Worm (Caenorhabditis elegans) whole organism, young adult: ENCODE results near the gene grl-2.

Experiments used
- B0261.1 ChIP-seq: sonication (generic microtip); optimal IDR thresholded peaks from 2 replicates; lab custom pipeline; 2016; ENCODE audit warnings: mild to moderate bottlenecking, missing genetic modification characterization, moderate library complexity, missing compliant biosample characterization
- D2030.7 ChIP-seq: fragments of 200-800 bp; sonication (Bioruptor generic); IDR thresholded peaks from 2 replicates; pipeline ENCODE4 v1.3.6; 2022; ENCODE audit warnings: missing genetic modification reagents, missing genetic modification characterization, missing compliant biosample characterization
- F23B12.7 ChIP-seq: sonication (generic microtip); optimal IDR thresholded peaks from 2 replicates; lab custom pipeline; 2017; ENCODE audit warnings: missing genetic modification characterization, mild to moderate bottlenecking, missing compliant biosample characterization, antibody characterized with exemption, moderate library complexity; ENCODE audit not compliant: insufficient read depth
- F55B11.4 ChIP-seq: sonication (generic microtip); optimal IDR thresholded peaks from 2 replicates; lab custom pipeline; 2016; ENCODE audit warnings: missing compliant biosample characterization, missing genetic modification characterization, borderline replicate concordance; ENCODE audit not compliant: insufficient read depth
- F57C9.4 ChIP-seq: sonication (generic microtip); optimal IDR thresholded peaks from 2 replicates; lab custom pipeline; 2017; ENCODE audit warnings: mild to moderate bottlenecking, missing genetic modification characterization, missing compliant biosample characterization
- K12H6.12 ChIP-seq: fragments of 200-800 bp; sonication (Bioruptor generic); optimal IDR thresholded peaks from 2 replicates; lab custom pipeline; 2018; ENCODE audit warnings: mild to moderate bottlenecking, missing genetic modification characterization, missing compliant biosample characterization
- T07F8.4 ChIP-seq: sonication (generic microtip); optimal IDR thresholded peaks from 2 replicates; lab custom pipeline; 2016; ENCODE audit warnings: mild to moderate bottlenecking, missing genetic modification characterization, moderate library complexity, missing compliant biosample characterization
- T26A5.8 ChIP-seq: sonication (generic microtip); optimal IDR thresholded peaks from 2 replicates; lab custom pipeline; 2016; ENCODE audit warnings: missing genetic modification characterization, missing compliant biosample characterization
- Y67H2A.10 ChIP-seq: fragments of 200-800 bp; sonication (Bioruptor generic); conservative IDR thresholded peaks from 2 replicates; pipeline ENCODE4 v1.3.6; 2022; ENCODE audit warnings: missing genetic modification reagents, missing genetic modification characterization, missing compliant biosample characterization
- akir-1 ChIP-seq: fragments of 200-800 bp; sonication (Bioruptor generic); optimal IDR thresholded peaks from 2 replicates; lab custom pipeline; 2018; ENCODE audit warnings: mild to moderate bottlenecking, missing genetic modification characterization, moderate library complexity, missing compliant biosample characterization
- aptf-3 ChIP-seq: fragments of 200-800 bp; sonication (Bioruptor generic); IDR thresholded peaks from 2 replicates; pipeline ENCODE4 v1.3.6; 2022; ENCODE audit warnings: missing genetic modification characterization, missing compliant biosample characterization
- attf-6 ChIP-seq: fragments of 200-800 bp; sonication (Bioruptor generic); IDR thresholded peaks from 2 replicates; pipeline ENCODE4 v1.3.6; 2022; ENCODE audit warnings: missing genetic modification reagents, missing genetic modification characterization, missing compliant biosample characterization
- bed-2 ChIP-seq: fragments of 200-800 bp; sonication (Bioruptor generic); IDR thresholded peaks from 2 replicates; pipeline ENCODE4 v1.3.6; 2022; ENCODE audit warnings: missing genetic modification reagents, missing genetic modification characterization, missing compliant biosample characterization
- ccch-3 ChIP-seq: fragments of 200-800 bp; sonication (Bioruptor generic); optimal IDR thresholded peaks from 2 replicates; lab custom pipeline; 2018; ENCODE audit warnings: mild to moderate bottlenecking, missing genetic modification characterization, missing compliant biosample characterization
- cebp-1 ChIP-seq, 2 experiments: fragments of 200-800 bp in 1 of 2; sonication (Bioruptor generic) in 1 of 2; sonication (generic microtip) in 1 of 2; IDR thresholded peaks in 1 of 2; optimal IDR thresholded peaks in 1 of 2; 2 replicates each; pipeline versions ENCODE4 v1.3.6 to Lab custom; 2017 to 2022; ENCODE audit warnings: missing compliant biosample characterization in 2 of 2, missing genetic modification characterization in 2 of 2, mild to moderate bottlenecking in 1 of 2, missing genetic modification reagents in 1 of 2, moderate library complexity in 1 of 2
- egl-18 ChIP-seq: fragments of 200-800 bp; sonication (Bioruptor generic); IDR thresholded peaks from 2 replicates; pipeline ENCODE4 v1.3.6; 2022; ENCODE audit warnings: missing genetic modification reagents, missing genetic modification characterization, missing compliant biosample characterization
- ekl-4 ChIP-seq: fragments of 200-800 bp; sonication (Bioruptor generic); IDR thresholded peaks from 2 replicates; pipeline ENCODE4 v1.3.6; 2022; ENCODE audit warnings: missing genetic modification reagents, missing genetic modification characterization, missing compliant biosample characterization
- fkh-3 ChIP-seq: sonication (generic microtip); optimal IDR thresholded peaks from 2 replicates; lab custom pipeline; 2016; ENCODE audit warnings: mild to moderate bottlenecking, missing genetic modification characterization, missing compliant biosample characterization
- hlh-26 ChIP-seq: fragments of 200-800 bp; sonication (Bioruptor generic); conservative IDR thresholded peaks from 2 replicates; pipeline ENCODE4 v1.3.6; 2022; ENCODE audit warnings: missing genetic modification reagents, missing genetic modification characterization, missing compliant biosample characterization
- lag-1 ChIP-seq: fragments of 200-800 bp; sonication (Bioruptor generic); IDR thresholded peaks from 2 replicates; pipeline ENCODE4 v1.3.6; 2022; ENCODE audit warnings: missing genetic modification reagents, missing genetic modification characterization, missing compliant biosample characterization
- let-526 ChIP-seq: fragments of 200-800 bp; sonication (Bioruptor generic); IDR thresholded peaks from 2 replicates; pipeline ENCODE4 v1.3.6; 2022; ENCODE audit warnings: missing genetic modification reagents, missing genetic modification characterization, missing compliant biosample characterization
- lsy-27 ChIP-seq: sonication (generic microtip); optimal IDR thresholded peaks from 2 replicates; lab custom pipeline; 2017; ENCODE audit warnings: missing genetic modification characterization, mild to moderate bottlenecking, missing compliant biosample characterization, antibody characterized with exemption, missing genotype, borderline replicate concordance; ENCODE audit not compliant: insufficient read depth
- madf-10 ChIP-seq: sonication (generic microtip); optimal IDR thresholded peaks from 2 replicates; lab custom pipeline; 2016; ENCODE audit warnings: mild to moderate bottlenecking, missing genetic modification characterization, missing compliant biosample characterization
- madf-8 ChIP-seq: fragments of 200-800 bp; sonication (Bioruptor generic); conservative IDR thresholded peaks from 2 replicates; pipeline ENCODE4 v1.3.6; 2022; ENCODE audit warnings: missing genetic modification reagents, missing genetic modification characterization, missing compliant biosample characterization
- nhr-90 ChIP-seq: sonication (generic microtip); optimal IDR thresholded peaks from 2 replicates; lab custom pipeline; 2016; ENCODE audit warnings: missing genotype, mild to moderate bottlenecking, missing genetic modification characterization, missing compliant biosample characterization
- pha-4 ChIP-seq: fragments of 150-350 bp; sonication (generic microtip); optimal IDR thresholded peaks from 2 replicates; lab custom pipeline; 2014; ENCODE audit warnings: missing biosample characterization, missing genetic modification reagents, missing genetic modification characterization
- rcor-1 ChIP-seq: fragments of 200-800 bp; sonication (Bioruptor generic); IDR thresholded peaks from 2 replicates; pipeline ENCODE4 v1.3.6; 2022; ENCODE audit warnings: missing genetic modification reagents, missing genetic modification characterization, missing compliant biosample characterization
- rec-8 ChIP-seq, 2 experiments: sonication (generic microtip); optimal IDR thresholded peaks; 2 replicates each; lab custom pipeline; 2016; ENCODE audit warnings: mild to moderate bottlenecking in 2 of 2, missing genetic modification characterization in 2 of 2, missing genetic modification reagents in 2 of 2, missing genotype in 2 of 2, missing biosample characterization in 1 of 2, missing compliant biosample characterization in 1 of 2, moderate library complexity in 1 of 2
- rpc-1 ChIP-seq, 2 experiments: fragments of 150-350 bp in 1 of 2; sonication (generic microtip) in 1 of 2; optimal IDR thresholded peaks; 2 replicates each; lab custom pipeline; 2014 to 2018; ENCODE audit warnings: missing biosample characterization in 1 of 2, missing genetic modification characterization in 1 of 2, missing genetic modification reagents in 1 of 2, missing genotype in 1 of 2
- snpc-1.1 ChIP-seq: sonication (generic microtip); optimal IDR thresholded peaks from 2 replicates; lab custom pipeline; 2017; ENCODE audit warnings: missing genetic modification characterization, mild to moderate bottlenecking, missing compliant biosample characterization, antibody characterized with exemption, moderate library complexity, missing genotype, missing genetic modification reagents; ENCODE audit not compliant: insufficient read depth
- snpc-3.4 ChIP-seq: sonication (generic microtip); optimal IDR thresholded peaks from 2 replicates; lab custom pipeline; 2017; ENCODE audit warnings: missing genetic modification characterization, mild to moderate bottlenecking, missing compliant biosample characterization, antibody characterized with exemption, moderate library complexity, missing genotype, missing genetic modification reagents
- tbx-9 ChIP-seq: sonication (generic microtip); optimal IDR thresholded peaks from 2 replicates; lab custom pipeline; 2016; ENCODE audit warnings: borderline replicate concordance, missing genetic modification characterization, inconsistent platforms, missing compliant biosample characterization
- ztf-28 ChIP-seq: fragments of 200-800 bp; sonication (Bioruptor generic); IDR thresholded peaks from 2 replicates; pipeline ENCODE4 v1.3.6; 2022; ENCODE audit warnings: missing genetic modification reagents, missing genetic modification characterization, missing compliant biosample characterization
- ztf-3 ChIP-seq: fragments of 200-800 bp; sonication (Bioruptor generic); optimal IDR thresholded peaks from 2 replicates; lab custom pipeline; 2018; ENCODE audit warnings: mild to moderate bottlenecking, missing genetic modification characterization, missing compliant biosample characterization
- ztf-6 ChIP-seq: fragments of 200-800 bp; sonication (Bioruptor generic); IDR thresholded peaks from 2 replicates; pipeline ENCODE4 v1.3.6; 2022; ENCODE audit warnings: missing genetic modification reagents, missing genetic modification characterization, missing compliant biosample characterization

The grl-2 gene

DNA sequence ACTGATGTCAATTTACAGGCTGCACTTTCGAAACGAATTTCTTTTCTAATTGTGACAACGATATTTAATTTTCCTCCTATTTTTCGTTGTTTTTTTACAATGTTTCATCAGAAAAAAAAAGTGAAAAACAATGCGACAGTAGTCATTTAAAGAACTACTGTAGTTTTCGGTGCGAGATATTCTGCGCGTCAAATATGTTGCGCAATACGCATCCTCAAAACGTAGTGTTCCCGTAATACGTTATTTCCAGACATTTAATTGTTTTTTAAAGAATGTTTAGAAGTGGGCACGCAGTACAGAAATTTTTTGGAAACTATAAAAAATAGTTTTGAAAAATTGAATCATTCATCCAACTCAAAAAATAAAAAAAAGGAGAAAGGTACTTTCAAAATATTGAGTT, 29.2 kb downstream of the grl-2 start:
- TF ChIP-seq ztf-3 (GFP tag; lab: Kevin White, UChicago) (no peak), ztf-28 (GFP tag; lab: Robert Waterston, UW) (no peak), ccch-3 (GFP tag; lab: Kevin White, UChicago) (no peak), snpc-1.1 (tag; lab: Kevin White, UChicago) (no peak), Y67H2A.10 (GFP tag; lab: Robert Waterston, UW) (no peak), F55B11.4 (tag; lab: Kevin White, UChicago) (no peak), nhr-90 (tag; lab: Kevin White, UChicago) (no peak), madf-8 (GFP tag; lab: Robert Waterston, UW) (no peak), cebp-1 (GFP tag; IDR thresholded peaks at IDR 0.05; lab: Robert Waterston, UW) (no peak), cebp-1 (tag; optimal IDR thresholded peaks at IDR 0.05; lab: Kevin White, UChicago) (no peak), D2030.7 (GFP tag; lab: Robert Waterston, UW) (no peak), madf-10 (no peak), ekl-4 (GFP tag; lab: Robert Waterston, UW) (no peak), F23B12.7 (tag; lab: Kevin White, UChicago) (no peak), ztf-6 (no peak), lsy-27 (tag; lab: Kevin White, UChicago) (no peak), B0261.1 (no peak), K12H6.12 (no peak)

DNA sequence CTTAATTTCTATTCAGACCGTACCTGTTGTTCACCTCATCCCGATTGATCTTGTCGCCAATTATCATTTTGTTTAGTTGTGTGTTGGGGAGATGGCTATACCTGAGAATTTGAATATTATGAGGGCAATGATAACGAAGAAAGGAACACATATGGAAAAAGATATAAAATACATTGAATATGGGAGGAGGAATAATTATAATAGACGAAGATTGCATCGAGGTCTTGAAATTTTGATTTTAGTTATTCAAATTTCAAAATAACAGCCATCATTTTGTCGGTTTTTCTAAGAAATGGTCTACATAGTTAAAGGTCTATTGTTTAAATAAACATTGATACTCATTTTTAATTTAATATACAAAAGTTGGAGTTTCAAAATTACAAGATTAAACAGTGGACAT, 42.2 kb downstream of the grl-2 start, which contains the start of gene shw-3:
Gene shw-3, minus strand, starts transcription at position 101 of the 400 bp plus-strand sequence.
- TF ChIP-seq T07F8.4 (tag; lab: Kevin White, UChicago) (no peak), attf-6 (GFP tag; lab: Robert Waterston, UW) (no peak), rcor-1 (GFP tag; lab: Robert Waterston, UW) (no peak), lag-1 (GFP tag; lab: Robert Waterston, UW) (no peak), D2030.7 (GFP tag; lab: Robert Waterston, UW) (no peak), snpc-3.4 (tag; lab: Kevin White, UChicago) (no peak)

DNA sequence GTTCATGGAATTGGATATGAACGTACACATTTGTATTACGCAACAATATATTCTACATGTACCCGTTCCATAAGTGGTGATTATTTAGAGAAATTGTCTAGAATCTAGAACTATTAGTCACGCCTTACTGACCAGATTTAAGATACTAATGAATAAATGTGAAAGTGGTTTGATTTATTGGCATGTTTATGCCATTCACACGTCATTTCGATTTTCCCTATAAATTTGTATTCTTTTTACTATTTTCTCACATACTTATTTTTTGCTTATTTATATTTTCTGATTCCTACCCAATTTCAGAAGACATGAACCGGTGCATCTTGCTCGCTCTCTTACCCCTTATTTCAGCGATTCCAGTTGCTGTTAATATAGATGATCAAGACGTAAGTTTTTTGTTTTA, 43.4 kb downstream of the grl-2 start, which contains the start of gene F15B9.8:
Gene F15B9.8, plus strand, starts transcription at position 301 of the 400 bp plus-strand sequence.
- TF ChIP-seq let-526 (GFP tag; lab: Robert Waterston, UW) (no peak), snpc-3.4 (tag; lab: Kevin White, UChicago) (no peak), bed-2 (GFP tag; lab: Robert Waterston, UW) (no peak), F57C9.4 (no peak), egl-18 (GFP tag; lab: Robert Waterston, UW) (no peak), akir-1 (GFP tag; lab: Kevin White, UChicago) (no peak), rpc-1 (optimal IDR thresholded peaks at IDR 0.05; lab: Kevin White, UChicago) (no peak), rpc-1 (tag; optimal IDR thresholded peaks at IDR 0.05; lab: Kevin White, UChicago) (no peak), tbx-9 (tag; lab: Kevin White, UChicago) (no peak)

DNA sequence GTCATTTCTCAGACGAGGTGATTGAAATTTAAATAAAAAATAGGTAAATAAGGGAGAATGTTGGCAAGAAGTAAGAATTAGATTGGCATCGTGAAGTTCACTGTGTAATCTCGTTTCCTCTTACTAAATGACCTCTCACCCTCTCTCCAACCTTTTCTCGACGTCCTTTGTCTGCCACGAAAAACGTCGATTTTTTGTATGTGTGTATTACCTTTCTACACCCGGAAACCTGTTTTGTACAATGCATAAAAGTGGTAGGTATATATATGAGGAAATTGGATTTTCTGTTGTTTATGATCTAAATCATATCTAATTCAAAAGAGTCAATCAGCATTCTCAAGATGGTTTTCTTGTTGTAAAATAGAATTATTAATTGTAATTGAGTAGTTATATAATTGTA, 48.0 kb downstream of the grl-2 start, which contains the start of the genes F15B9.11 and dsl-7:
Gene F15B9.11, minus strand, starts transcription at position 5 of the 400 bp plus-strand sequence.
Gene dsl-7, plus strand, starts transcription at position 260 of the 400 bp plus-strand sequence.
- TF ChIP-seq T26A5.8 (tag; lab: Kevin White, UChicago), result no peak
- no peak for TF ChIP-seq attf-6 (GFP tag; lab: Robert Waterston, UW)
- TF ChIP-seq pha-4 (tag; lab: Kevin White, UChicago), result no peak
- TF ChIP-seq aptf-3 (GFP tag; lab: Robert Waterston, UW), result no peak
- TF ChIP-seq hlh-26, result no peak
- no peak for TF ChIP-seq rec-8 (tag; optimal IDR thresholded peaks at IDR 0.05; lab: Kevin White, UChicago)
- TF ChIP-seq fkh-3 (tag; lab: Kevin White, UChicago), result no peak
